Fruit fly (Drosophila melanogaster) whole organism, prepupa: Measurements from ENCODE around the gene CG13991.
A peak's percentile ranks its signal among the peaks of the same experiment; 100 is the strongest.

Experiments used
- CG10631 ChIP-seq: fragments of 200-800 bp; sonication (Bioruptor generic); optimal IDR thresholded peaks from 2 replicates; lab custom pipeline; 2016; ENCODE audit warnings: missing biosample characterization, missing genetic modification characterization
- CG10669 ChIP-seq: fragments of 200-800 bp; sonication (Bioruptor generic); optimal IDR thresholded peaks from 3 replicates; lab custom pipeline; 2018; ENCODE audit warnings: missing biosample characterization, mild to moderate bottlenecking, missing genetic modification characterization, moderate library complexity
- CG11762 ChIP-seq: fragments of 200-800 bp; sonication (Bioruptor generic); optimal IDR thresholded peaks from 3 replicates; lab custom pipeline; 2016; ENCODE audit warnings: missing biosample characterization, missing genetic modification characterization; ENCODE audit not compliant: insufficient read depth
- CG11902 ChIP-seq: fragments of 200-800 bp; sonication (Bioruptor generic); optimal IDR thresholded peaks from 3 replicates; lab custom pipeline; 2016; ENCODE audit warnings: missing biosample characterization, missing genetic modification characterization
- CG15336 ChIP-seq: fragments of 200-800 bp; sonication (Bioruptor generic); IDR thresholded peaks from 2 replicates; pipeline ENCODE4 v1.3.6; 2022; ENCODE audit warnings: missing biosample characterization, missing genetic modification characterization
- CG16779 ChIP-seq: fragments of 200-800 bp; sonication (Bioruptor generic); optimal IDR thresholded peaks from 3 replicates; lab custom pipeline; 2017; ENCODE audit warnings: missing biosample characterization, mild to moderate bottlenecking, missing genetic modification characterization
- CG3032 ChIP-seq: fragments of 200-800 bp; optimal IDR thresholded peaks from 2 replicates; lab custom pipeline; 2019; ENCODE audit warnings: missing biosample characterization, mild to moderate bottlenecking, missing genetic modification characterization, moderate library complexity
- CG34406 ChIP-seq: fragments of 200-800 bp; sonication (Bioruptor generic); optimal IDR thresholded peaks from 3 replicates; lab custom pipeline; 2016; ENCODE audit warnings: missing biosample characterization, missing genetic modification characterization
- CG3919 ChIP-seq: fragments of 200-800 bp; sonication (Bioruptor generic); optimal IDR thresholded peaks from 3 replicates; lab custom pipeline; 2016; ENCODE audit warnings: missing biosample characterization, missing genetic modification characterization
- CG6163 ChIP-seq: fragments of 200-800 bp; sonication (Bioruptor generic); IDR thresholded peaks from 3 replicates; pipeline ENCODE4 v1.3.6; 2022; ENCODE audit warnings: missing biosample characterization, missing genetic modification characterization
- CG6276 ChIP-seq: fragments of 200-800 bp; sonication (Bioruptor generic); optimal IDR thresholded peaks from 2 replicates; lab custom pipeline; 2017; ENCODE audit warnings: missing biosample characterization, mild to moderate bottlenecking, missing genetic modification characterization
- CG6854 ChIP-seq: fragments of 200-800 bp; sonication (Bioruptor generic); optimal IDR thresholded peaks from 2 replicates; lab custom pipeline; 2017; ENCODE audit warnings: missing biosample characterization, mild to moderate bottlenecking, missing genetic modification characterization
- CG8319 ChIP-seq: fragments of 200-800 bp; sonication (Bioruptor generic); optimal IDR thresholded peaks from 3 replicates; lab custom pipeline; 2016; ENCODE audit warnings: missing biosample characterization, missing genetic modification characterization
- CG9139 ChIP-seq: fragments of 200-800 bp; sonication (Bioruptor generic); optimal IDR thresholded peaks from 3 replicates; lab custom pipeline; 2017; ENCODE audit warnings: missing biosample characterization, mild to moderate bottlenecking, missing genetic modification characterization
- Eip93F ChIP-seq: fragments of 200-800 bp; sonication (Bioruptor generic); optimal IDR thresholded peaks from 2 replicates; lab custom pipeline; 2016; ENCODE audit warnings: missing biosample characterization, mild to moderate bottlenecking, missing genetic modification characterization
- Ets21C ChIP-seq: fragments of 200-800 bp; sonication (Bioruptor generic); optimal IDR thresholded peaks from 3 replicates; lab custom pipeline; 2016; ENCODE audit warnings: missing biosample characterization, missing genetic modification characterization
- Ets96B ChIP-seq: fragments of 200-800 bp; optimal IDR thresholded peaks from 2 replicates; lab custom pipeline; 2019; ENCODE audit warnings: missing biosample characterization, mild to moderate bottlenecking, missing genetic modification characterization, moderate library complexity
- Gug ChIP-seq: fragments of 200-800 bp; sonication (Bioruptor generic); IDR thresholded peaks from 2 replicates; pipeline ENCODE4 v1.3.6; 2022; ENCODE audit warnings: missing biosample characterization, missing genetic modification characterization
- Hr39 ChIP-seq: fragments of 200-800 bp; sonication (Bioruptor generic); optimal IDR thresholded peaks from 2 replicates; lab custom pipeline; 2016; ENCODE audit warnings: missing biosample characterization, missing genetic modification characterization
- Hr4 ChIP-seq: fragments of 200-800 bp; sonication (Bioruptor generic); optimal IDR thresholded peaks from 3 replicates; lab custom pipeline; 2016; ENCODE audit warnings: missing biosample characterization, missing genetic modification characterization
- OdsH ChIP-seq: fragments of 200-800 bp; sonication (Bioruptor generic); optimal IDR thresholded peaks from 3 replicates; lab custom pipeline; 2016; ENCODE audit warnings: missing biosample characterization, missing genetic modification characterization
- Sox102F ChIP-seq: fragments of 200-800 bp; sonication (Bioruptor generic); optimal IDR thresholded peaks from 2 replicates; lab custom pipeline; 2016; ENCODE audit warnings: missing biosample characterization, mild to moderate bottlenecking, missing genetic modification characterization
- Sox14 ChIP-seq: fragments of 200-800 bp; sonication (Bioruptor generic); optimal IDR thresholded peaks from 3 replicates; lab custom pipeline; 2016; ENCODE audit warnings: missing biosample characterization, missing genetic modification characterization
- Sox15 ChIP-seq: fragments of 200-800 bp; sonication (Bioruptor generic); optimal IDR thresholded peaks from 3 replicates; lab custom pipeline; 2016; ENCODE audit warnings: missing biosample characterization, missing genetic modification characterization
- achi ChIP-seq: fragments of 200-800 bp; sonication (Bioruptor generic); optimal IDR thresholded peaks from 3 replicates; lab custom pipeline; 2016; ENCODE audit warnings: missing biosample characterization, missing genetic modification characterization
- cyc ChIP-seq: fragments of 200-800 bp; sonication (Bioruptor generic); optimal IDR thresholded peaks from 3 replicates; lab custom pipeline; 2016; ENCODE audit warnings: missing biosample characterization, missing genetic modification characterization
- dsx ChIP-seq: fragments of 200-800 bp; optimal IDR thresholded peaks from 3 replicates; lab custom pipeline; 2019; ENCODE audit warnings: missing biosample characterization, mild to moderate bottlenecking, missing genetic modification characterization, moderate library complexity; ENCODE audit not compliant: poor library complexity, severe bottlenecking
- eg ChIP-seq: fragments of 200-800 bp; sonication (Bioruptor generic); IDR thresholded peaks from 3 replicates; pipeline ENCODE4 v1.3.6; 2022; ENCODE audit warnings: missing biosample characterization, missing genetic modification characterization
- esn ChIP-seq: fragments of 200-800 bp; sonication (Bioruptor generic); optimal IDR thresholded peaks from 2 replicates; lab custom pipeline; 2016; ENCODE audit warnings: missing biosample characterization, mild to moderate bottlenecking, missing genetic modification characterization, moderate library complexity
- fd59A ChIP-seq: fragments of 200-800 bp; sonication (Bioruptor generic); optimal IDR thresholded peaks from 2 replicates; lab custom pipeline; 2017; ENCODE audit warnings: missing biosample characterization, mild to moderate bottlenecking, missing genetic modification characterization, missing genetic modification reagents
- lz ChIP-seq: fragments of 200-800 bp; sonication (Bioruptor generic); optimal IDR thresholded peaks from 3 replicates; lab custom pipeline; 2016; ENCODE audit warnings: missing biosample characterization, missing genetic modification characterization
- pdm3 ChIP-seq: fragments of 200-800 bp; sonication (Bioruptor generic); optimal IDR thresholded peaks from 3 replicates; lab custom pipeline; 2016; ENCODE audit warnings: missing biosample characterization, missing genetic modification characterization
- spab ChIP-seq: fragments of 200-800 bp; sonication (Bioruptor generic); optimal IDR thresholded peaks from 2 replicates; lab custom pipeline; 2017; ENCODE audit warnings: missing biosample characterization, mild to moderate bottlenecking, missing genetic modification characterization, missing genetic modification reagents
- ss ChIP-seq, 2 experiments: fragments of 200-800 bp; sonication (Bioruptor generic); optimal IDR thresholded peaks; 2 replicates in 1 of 2; 3 replicates in 1 of 2; lab custom pipeline; 2017 to 2018; ENCODE audit warnings: mild to moderate bottlenecking in 2 of 2, missing biosample characterization in 2 of 2, missing genetic modification characterization in 2 of 2, moderate library complexity in 1 of 2
- svp ChIP-seq: fragments of 200-800 bp; sonication (Bioruptor generic); peaks from one replicate; lab custom pipeline; 2016; ENCODE audit warnings: missing biosample characterization, missing genetic modification characterization
- vri ChIP-seq: fragments of 200-800 bp; sonication (Bioruptor generic); optimal IDR thresholded peaks from 3 replicates; lab custom pipeline; 2016; ENCODE audit warnings: missing biosample characterization, mild to moderate bottlenecking, missing genetic modification characterization

CG13991 gene

DNA sequence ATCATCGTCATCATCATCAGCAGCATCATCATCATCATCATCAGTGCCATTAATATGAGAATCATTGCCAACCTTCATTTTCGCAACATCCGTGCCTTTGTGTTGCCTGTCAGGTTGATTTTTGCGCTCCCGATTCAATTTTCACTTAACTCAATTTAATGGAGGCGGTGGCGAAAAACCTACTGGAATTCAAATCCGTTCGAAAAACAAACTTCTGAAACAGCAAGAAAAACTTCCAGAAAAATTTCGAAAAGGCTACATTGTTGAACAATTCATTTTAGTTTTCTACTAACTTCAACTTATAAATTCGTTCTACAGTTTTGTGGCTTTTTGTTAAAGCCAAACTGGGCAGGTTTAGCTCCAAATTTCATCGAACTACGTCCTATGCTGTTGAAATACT is at the start of gene CG13991:
CG13991 (plus strand) TSS at position 301 of the 400 bp plus-strand sequence.
- TF ChIP-seq fd59A (GFP tag; lab: Kevin White, UChicago), result no peak
- TF ChIP-seq Sox15 (GFP tag; lab: Kevin White, UChicago), result no peak
- no peak for TF ChIP-seq Gug (GFP tag; lab: Robert Waterston, UW)
- no peak for TF ChIP-seq achi
- no peak for TF ChIP-seq Hr39 (GFP tag; lab: Kevin White, UChicago)
- TF ChIP-seq CG34406 (GFP tag; lab: Kevin White, UChicago), result no peak
- no peak for TF ChIP-seq Ets21C
- no peak for TF ChIP-seq CG15336 (GFP tag; lab: Robert Waterston, UW)

DNA sequence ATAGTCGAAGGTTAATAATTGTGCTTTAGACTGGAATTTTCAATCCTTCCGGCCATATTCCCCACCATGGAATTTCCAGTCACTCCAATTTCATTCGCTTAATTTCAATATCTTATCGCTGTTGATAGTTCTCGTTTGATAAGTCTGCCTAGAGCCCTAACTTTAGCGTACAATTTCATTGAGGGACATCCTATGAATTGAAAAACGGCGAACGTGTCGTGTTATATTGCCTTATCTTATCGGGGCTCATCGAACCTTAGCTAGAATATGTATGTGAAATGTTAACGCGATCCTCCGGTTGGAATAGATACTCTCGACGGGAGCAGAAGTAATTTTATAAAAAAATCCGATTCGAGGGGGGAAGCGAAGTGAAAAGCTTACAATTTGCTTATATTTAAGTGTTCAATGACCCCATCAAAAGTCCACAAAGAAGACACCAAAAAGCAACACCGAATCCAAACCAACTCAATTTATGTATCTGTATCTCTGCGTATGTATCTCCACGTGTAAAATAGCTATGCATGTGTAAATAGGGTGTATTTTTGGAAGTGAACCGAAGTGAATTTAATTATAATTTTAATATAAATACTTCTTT is 49.5 kb upstream of the CG13991 start:
- TF ChIP-seq svp, result peak; percentile 56
- no peak for TF ChIP-seq ss (GFP tag; optimal IDR thresholded peaks at IDR 0.05; lab: Kevin White, UChicago)
- no peak for TF ChIP-seq Sox102F (GFP tag; lab: Kevin White, UChicago)
- no peak for TF ChIP-seq CG3032 (tag; lab: Kevin White, UChicago)
- no peak for TF ChIP-seq CG8319 (GFP tag; lab: Kevin White, UChicago)
- no peak for TF ChIP-seq CG15336 (GFP tag; lab: Robert Waterston, UW)
- TF ChIP-seq Ets96B (tag; lab: Kevin White, UChicago), result no peak
- no peak for TF ChIP-seq Sox15 (GFP tag; lab: Kevin White, UChicago)
- no peak for TF ChIP-seq dsx (GFP tag; lab: Kevin White, UChicago)
- TF ChIP-seq CG16779 (tag; lab: Kevin White, UChicago), result peak; percentile 6
- no peak for TF ChIP-seq spab
- TF ChIP-seq pdm3 (GFP tag; lab: Kevin White, UChicago), result no peak
- no peak for TF ChIP-seq CG6854 (GFP tag; lab: Kevin White, UChicago)
- no peak for TF ChIP-seq lz (GFP tag; lab: Kevin White, UChicago)
- no peak for TF ChIP-seq CG10669

DNA sequence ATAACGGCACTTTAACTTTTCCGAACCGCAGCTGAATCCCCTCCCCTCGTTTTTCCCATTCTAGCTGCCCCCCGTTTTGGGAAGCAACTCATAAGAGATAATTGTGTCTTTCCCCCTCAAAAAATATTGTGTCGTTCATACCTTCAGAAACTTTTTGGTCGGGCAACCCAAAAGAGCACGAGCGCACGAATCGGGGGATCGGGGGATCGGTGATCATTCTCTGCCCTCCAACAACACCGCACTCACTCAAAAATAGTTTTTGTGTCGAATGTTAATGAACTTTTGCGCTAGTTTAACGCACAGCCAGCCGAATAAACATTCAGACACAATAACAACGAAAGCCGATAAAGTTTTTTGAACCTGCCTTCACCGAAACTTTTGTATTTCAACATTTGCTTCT is 48.8 kb upstream of the CG13991 start:
- TF ChIP-seq spab, result no peak

DNA sequence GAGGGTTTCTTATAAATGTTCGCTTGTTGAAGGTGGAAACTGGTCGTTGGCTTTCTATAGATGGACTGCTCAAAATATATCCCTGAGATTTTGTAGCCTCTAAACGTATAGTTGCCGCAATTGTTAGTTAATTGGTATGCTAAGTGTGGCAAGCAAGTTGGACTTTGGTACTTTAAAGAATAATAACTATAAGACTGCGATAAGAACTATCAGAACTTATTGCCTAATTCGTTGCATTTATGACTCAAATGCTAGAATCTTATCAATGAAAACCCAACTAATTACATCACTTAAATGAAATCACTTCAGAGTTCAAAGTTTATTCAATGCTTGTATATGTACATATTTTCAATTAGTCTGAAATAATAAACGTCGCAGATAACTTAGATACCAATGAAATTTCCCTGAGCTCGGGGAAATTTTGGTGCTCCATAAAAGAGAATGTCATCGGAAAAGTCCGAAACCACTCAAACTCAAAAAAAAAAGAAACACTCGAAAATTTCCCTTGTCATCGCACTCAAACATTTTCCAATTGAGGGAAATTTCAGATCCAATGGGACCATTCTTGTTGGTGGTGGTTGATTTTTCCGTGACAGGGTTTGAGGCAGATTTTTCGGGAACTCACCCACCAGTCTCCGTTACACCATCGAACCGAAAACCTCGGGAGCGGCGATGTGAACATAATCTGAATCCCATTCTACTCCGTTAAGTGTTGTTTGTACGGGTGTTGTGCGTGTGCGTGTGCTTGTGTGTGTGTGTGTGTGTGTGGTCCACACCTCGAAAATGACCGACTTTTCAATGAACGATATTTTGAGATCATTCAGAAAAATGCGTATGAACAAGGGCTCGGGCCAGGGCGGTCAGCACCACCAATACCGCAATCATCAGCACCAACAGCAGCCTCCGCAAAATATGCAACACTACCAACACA is 48.1 kb upstream of the CG13991 start, which contains the start of gene CG45075:
CG45075 (plus strand) TSS at position 627 of the 931 bp plus-strand sequence.
- no peak for TF ChIP-seq cyc (GFP tag; lab: Kevin White, UChicago)
- TF ChIP-seq, all 60 proteins: peak for 0

DNA sequence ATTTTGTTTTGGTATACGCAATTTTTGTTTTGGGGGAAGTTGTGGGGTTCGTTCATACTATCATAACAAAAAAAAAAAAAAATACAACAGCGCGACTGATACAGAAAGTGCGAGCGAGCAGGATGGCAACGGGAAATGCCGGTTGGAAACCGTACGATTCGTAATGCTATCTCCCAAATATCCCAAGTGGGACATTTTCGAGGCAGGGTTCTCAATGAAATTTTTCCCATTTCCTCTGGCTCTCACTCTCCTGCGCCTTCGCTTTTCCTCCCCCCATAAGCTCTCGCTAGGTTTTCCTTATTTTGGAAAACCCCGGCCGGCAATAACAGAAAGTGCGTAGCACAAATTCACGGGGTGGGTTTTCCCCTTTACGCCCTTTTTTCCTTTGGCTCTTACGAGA is 46.9 kb upstream of the CG13991 start:
- TF ChIP-seq CG11902 (GFP tag; lab: Kevin White, UChicago) (no peak), Eip93F (GFP tag; lab: Kevin White, UChicago) (no peak), CG9139 (GFP tag; lab: Kevin White, UChicago) (no peak), CG10631 (GFP tag; lab: Kevin White, UChicago) (no peak), Ets96B (tag; lab: Kevin White, UChicago) (no peak), CG3919 (no peak), vri (no peak), esn (GFP tag; lab: Kevin White, UChicago) (no peak), OdsH (no peak), CG11762 (no peak), CG6276 (GFP tag; lab: Kevin White, UChicago) (no peak), Hr4 (no peak), eg (no peak), CG3032 (tag; lab: Kevin White, UChicago) (no peak), lz (GFP tag; lab: Kevin White, UChicago) (no peak), CG6163 (GFP tag; lab: Robert Waterston, UW) (no peak), Sox14 (no peak), dsx (GFP tag; lab: Kevin White, UChicago) (no peak), fd59A (GFP tag; lab: Kevin White, UChicago) (no peak)
